Worm (Caenorhabditis elegans) whole organism, L2 larva: ENCODE measurements around the gene M163.11.
A peak's percentile ranks its signal among the peaks of the same experiment; 100 is the strongest.
"Not testable (repeated sequence)": the region's sequence is repeated elsewhere in the genome, so short reads cannot be mapped to it uniquely, and the experiment has no call there.

Experiments
- F13H6.1 ChIP-seq: sonication (generic microtip); optimal IDR thresholded peaks from 2 replicates; lab custom pipeline; 2016; ENCODE audit warnings: missing genetic modification characterization, missing compliant biosample characterization
- R02D3.7 ChIP-seq: fragments of 150-350 bp; optimal IDR thresholded peaks from 2 replicates; lab custom pipeline; 2014; ENCODE audit warnings: missing biosample characterization, missing genetic modification characterization
- Y55F3AM.14 ChIP-seq: fragments of 200-800 bp; sonication (Bioruptor generic); optimal IDR thresholded peaks from 2 replicates; lab custom pipeline; 2018; ENCODE audit warnings: mild to moderate bottlenecking, missing genetic modification characterization, missing compliant biosample characterization
- ZK546.5 ChIP-seq: sonication (generic microtip); optimal IDR thresholded peaks from 2 replicates; lab custom pipeline; 2017; ENCODE audit warnings: missing biosample characterization, missing genetic modification characterization
- alr-1 ChIP-seq: fragments of 150-350 bp; optimal IDR thresholded peaks from 2 replicates; lab custom pipeline; 2014; ENCODE audit warnings: missing biosample characterization, missing genetic modification characterization
- aly-2 ChIP-seq: fragments of 150-350 bp; optimal IDR thresholded peaks from 2 replicates; lab custom pipeline; 2014; ENCODE audit warnings: missing biosample characterization, missing genetic modification characterization
- ama-1 ChIP-seq: fragments of 150-350 bp; optimal IDR thresholded peaks from 2 replicates; lab custom pipeline; 2018; ENCODE audit warnings: inconsistent platforms
- blmp-1 ChIP-seq: sonication (generic microtip); optimal IDR thresholded peaks from 2 replicates; lab custom pipeline; 2017; ENCODE audit warnings: missing genetic modification characterization, mild to moderate bottlenecking, missing compliant biosample characterization, antibody characterized with exemption, moderate library complexity; ENCODE audit not compliant: insufficient read depth
- ceh-16 ChIP-seq: fragments of 150-350 bp; optimal IDR thresholded peaks from 2 replicates; lab custom pipeline; 2014; ENCODE audit warnings: missing biosample characterization, missing genetic modification characterization
- ceh-82 ChIP-seq: fragments of 150-350 bp; optimal IDR thresholded peaks from 2 replicates; lab custom pipeline; 2014; ENCODE audit warnings: missing biosample characterization, missing genetic modification characterization
- crh-2 ChIP-seq: sonication (generic microtip); optimal IDR thresholded peaks from 2 replicates; lab custom pipeline; 2017; ENCODE audit warnings: missing biosample characterization, missing genetic modification characterization
- dmd-4 ChIP-seq: sonication (generic microtip); optimal IDR thresholded peaks from 2 replicates; lab custom pipeline; 2017; ENCODE audit warnings: missing biosample characterization, missing genetic modification characterization
- egl-27 ChIP-seq: sonication (generic microtip); optimal IDR thresholded peaks from 3 replicates; lab custom pipeline; 2017; ENCODE audit warnings: missing biosample characterization, missing genetic modification reagents, missing genetic modification characterization
- elt-1 ChIP-seq: fragments of 150-350 bp; optimal IDR thresholded peaks from 2 replicates; lab custom pipeline; 2014; ENCODE audit warnings: missing biosample characterization, missing genetic modification characterization
- elt-3 ChIP-seq: sonication (generic microtip); optimal IDR thresholded peaks from 2 replicates; lab custom pipeline; 2017; ENCODE audit warnings: missing biosample characterization, missing genetic modification characterization
- fos-1 ChIP-seq: fragments of 150-350 bp; optimal IDR thresholded peaks from 2 replicates; lab custom pipeline; 2014; ENCODE audit warnings: missing biosample characterization, missing genetic modification characterization
- gmeb-1 ChIP-seq: fragments of 150-350 bp; optimal IDR thresholded peaks from 2 replicates; lab custom pipeline; 2014; ENCODE audit warnings: missing biosample characterization, missing genetic modification characterization
- lin-11 ChIP-seq: fragments of 150-350 bp; sonication (generic microtip); optimal IDR thresholded peaks from 2 replicates; lab custom pipeline; 2014; ENCODE audit warnings: missing biosample characterization, missing genetic modification characterization, inconsistent platforms, mixed read lengths
- lin-13 ChIP-seq: fragments of 150-350 bp; optimal IDR thresholded peaks from 2 replicates; lab custom pipeline; 2014; ENCODE audit warnings: missing biosample characterization, missing genetic modification reagents, missing genetic modification characterization
- lin-39 ChIP-seq: fragments of 150-350 bp; optimal IDR thresholded peaks from 2 replicates; lab custom pipeline; 2014; ENCODE audit warnings: missing biosample characterization, missing genetic modification reagents, missing genetic modification characterization
- lsy-2 ChIP-seq, 2 experiments: fragments of 150-350 bp in 1 of 2; sonication (generic microtip) in 1 of 2; optimal IDR thresholded peaks; 2 replicates each; lab custom pipeline; 2014 to 2017; ENCODE audit warnings: missing biosample characterization in 2 of 2, missing genetic modification characterization in 2 of 2
- mab-5 ChIP-seq: fragments of 150-350 bp; optimal IDR thresholded peaks from 2 replicates; lab custom pipeline; 2014; ENCODE audit warnings: missing biosample characterization, missing genetic modification characterization
- mbf-1 ChIP-seq: sonication (generic microtip); optimal IDR thresholded peaks from 2 replicates; lab custom pipeline; 2017; ENCODE audit warnings: missing biosample characterization, missing genetic modification characterization
- mdl-1 ChIP-seq, 2 experiments: fragments of 150-350 bp in 1 of 2; sonication (generic microtip) in 1 of 2; optimal IDR thresholded peaks; 2 replicates each; lab custom pipeline; 2017; ENCODE audit warnings: missing biosample characterization in 2 of 2, missing genetic modification characterization in 2 of 2
- nhr-10 ChIP-seq: sonication (generic microtip); optimal IDR thresholded peaks from 2 replicates; lab custom pipeline; 2017; ENCODE audit warnings: missing biosample characterization, missing genetic modification characterization
- nhr-11 ChIP-seq: fragments of 150-350 bp; optimal IDR thresholded peaks from 2 replicates; lab custom pipeline; 2014; ENCODE audit warnings: missing biosample characterization, missing genetic modification characterization
- nhr-12 ChIP-seq: fragments of 150-350 bp; optimal IDR thresholded peaks from 2 replicates; lab custom pipeline; 2014; ENCODE audit warnings: missing biosample characterization, missing genetic modification characterization
- nhr-129 ChIP-seq: fragments of 150-350 bp; optimal IDR thresholded peaks from 2 replicates; lab custom pipeline; 2014; ENCODE audit warnings: missing biosample characterization, missing genetic modification characterization
- nhr-21 ChIP-seq: fragments of 150-350 bp; optimal IDR thresholded peaks from 2 replicates; lab custom pipeline; 2014; ENCODE audit warnings: missing biosample characterization, missing genetic modification characterization
- nhr-23 ChIP-seq: fragments of 150-350 bp; optimal IDR thresholded peaks from 2 replicates; lab custom pipeline; 2014; ENCODE audit warnings: missing biosample characterization, missing genetic modification reagents, missing genetic modification characterization
- nhr-237 ChIP-seq: fragments of 150-350 bp; optimal IDR thresholded peaks from 2 replicates; lab custom pipeline; 2014; ENCODE audit warnings: missing biosample characterization, missing genetic modification characterization
- nhr-25 ChIP-seq: fragments of 150-350 bp; sonication (generic microtip); optimal IDR thresholded peaks from 3 replicates; lab custom pipeline; 2014; ENCODE audit warnings: missing biosample characterization, missing genetic modification characterization
- nhr-6 ChIP-seq: fragments of 150-350 bp; optimal IDR thresholded peaks from 2 replicates; lab custom pipeline; 2014; ENCODE audit warnings: missing biosample characterization, missing genetic modification characterization
- nhr-77 ChIP-seq: fragments of 150-350 bp; optimal IDR thresholded peaks from 2 replicates; lab custom pipeline; 2014; ENCODE audit warnings: missing biosample characterization, missing genetic modification characterization
- peb-1 ChIP-seq: fragments of 150-350 bp; optimal IDR thresholded peaks from 2 replicates; lab custom pipeline; 2014; ENCODE audit warnings: missing biosample characterization, missing genetic modification characterization
- sem-4 ChIP-seq: fragments of 150-350 bp; optimal IDR thresholded peaks from 2 replicates; lab custom pipeline; 2014; ENCODE audit warnings: missing biosample characterization, missing genetic modification reagents, missing genetic modification characterization
- skn-1 ChIP-seq: sonication (generic microtip); optimal IDR thresholded peaks from 2 replicates; lab custom pipeline; 2017; ENCODE audit warnings: missing biosample characterization, missing genetic modification characterization
- sma-9 ChIP-seq, 2 experiments: fragments of 150-350 bp in 1 of 2; sonication (generic microtip) in 1 of 2; optimal IDR thresholded peaks; 2 replicates each; lab custom pipeline; 2014 to 2016; ENCODE audit warnings: missing genetic modification characterization in 2 of 2, mild to moderate bottlenecking in 1 of 2, missing biosample characterization in 1 of 2, missing compliant biosample characterization in 1 of 2, missing genetic modification reagents in 1 of 2, moderate library complexity in 1 of 2
- snpc-4 ChIP-seq: fragments of 150-350 bp; optimal IDR thresholded peaks from 2 replicates; lab custom pipeline; 2014; ENCODE audit warnings: missing biosample characterization, missing genetic modification characterization
- unc-39 ChIP-seq: fragments of 150-350 bp; optimal IDR thresholded peaks from 2 replicates; lab custom pipeline; 2014; ENCODE audit warnings: missing biosample characterization, missing genetic modification characterization
- unc-55 ChIP-seq: fragments of 150-350 bp; sonication (generic microtip); optimal IDR thresholded peaks from 3 replicates; lab custom pipeline; 2014; ENCODE audit warnings: missing biosample characterization, missing genetic modification reagents, missing genetic modification characterization
- unc-62 ChIP-seq: fragments of 150-350 bp; optimal IDR thresholded peaks from 2 replicates; lab custom pipeline; 2014; ENCODE audit warnings: missing biosample characterization, missing genetic modification reagents, missing genetic modification characterization
- zag-1 ChIP-seq: fragments of 150-350 bp; optimal IDR thresholded peaks from 2 replicates; lab custom pipeline; 2014; ENCODE audit warnings: missing biosample characterization, missing genetic modification characterization
- ztf-1 ChIP-seq: fragments of 200-800 bp; sonication (Bioruptor generic); conservative IDR thresholded peaks from 2 replicates; pipeline ENCODE4 v1.3.6; 2022; ENCODE audit warnings: missing genetic modification characterization, missing compliant biosample characterization
- ztf-11 ChIP-seq: sonication (generic microtip); optimal IDR thresholded peaks from 2 replicates; lab custom pipeline; 2017; ENCODE audit warnings: missing biosample characterization, missing genetic modification characterization
- ztf-4 ChIP-seq: fragments of 150-350 bp; optimal IDR thresholded peaks from 2 replicates; lab custom pipeline; 2014; ENCODE audit warnings: missing biosample characterization, missing genetic modification characterization

The M163.11 gene

ce11 chrX:14523275-14523674 is 44.1 kb downstream of the M163.11 start, which contains the start of gene nspc-16:
TSS of gene nspc-16 (plus strand) at chrX:14523575.
- TF ChIP-seq Y55F3AM.14 (GFP tag; lab: Kevin White, UChicago) (no peak), lin-39 (tag; lab: Kevin White, UChicago) (no peak), skn-1 (no peak), mbf-1 (no peak), alr-1 (tag; lab: Kevin White, UChicago) (no peak), ztf-1 (GFP tag; lab: Robert Waterston, UW) (no peak), peb-1 (tag; lab: Kevin White, UChicago) (no peak), nhr-25 (tag; lab: Kevin White, UChicago) (no peak), nhr-129 (no peak), ama-1 (lab: Kevin White, UChicago) (no peak)

- TF ChIP-seq nhr-25 (tag; lab: Kevin White, UChicago); ama-1 (lab: Kevin White, UChicago); nhr-23 (tag; lab: Kevin White, UChicago): not testable (repeated sequence)
- TF ChIP-seq, all 48 proteins: peak for 0; not testable (repeated sequence) for 48
Observed at ce11 chrX:14525081-14525324, 45.8 kb downstream of the M163.11 start, which contains the start of gene nspc-17. TSS of gene nspc-17 (minus strand) at chrX:14525181.

- TF ChIP-seq R02D3.7 (tag; lab: Kevin White, UChicago) = peak; percentile 83
- TF ChIP-seq ztf-4 (tag; lab: Kevin White, UChicago) = peak; percentile 99
- peak; percentile 98 for TF ChIP-seq lin-11 (tag; lab: Kevin White, UChicago)
- peak; percentile 97 for TF ChIP-seq lsy-2 (tag; optimal IDR thresholded peaks at IDR 0.05; lab: Kevin White, UChicago)
- TF ChIP-seq nhr-23 (tag; lab: Kevin White, UChicago) = no peak
- TF ChIP-seq mab-5 (tag; lab: Kevin White, UChicago) = peak; percentile 99
- peak; percentile 81 for TF ChIP-seq nhr-11 (tag; lab: Kevin White, UChicago)
- TF ChIP-seq nhr-21 (tag; lab: Kevin White, UChicago) = peak; percentile 100
- TF ChIP-seq crh-2 (tag; lab: Kevin White, UChicago) = peak; percentile 100
- TF ChIP-seq gmeb-1 (tag; lab: Kevin White, UChicago) = peak; percentile 94
- peak; percentile 99 for TF ChIP-seq sma-9 (GFP tag; optimal IDR thresholded peaks at IDR 0.05; lab: Kevin White, UChicago)
- no peak for TF ChIP-seq sma-9 (tag; optimal IDR thresholded peaks at IDR 0.05; lab: Kevin White, UChicago)
- no peak for TF ChIP-seq elt-1
- TF ChIP-seq unc-39 (tag; lab: Kevin White, UChicago) = peak; percentile 79
- TF ChIP-seq unc-55 (GFP tag; lab: Kevin White, UChicago) = peak; percentile 99
- peak; percentile 85 for TF ChIP-seq skn-1
- peak; percentile 74 for TF ChIP-seq dmd-4
- TF ChIP-seq aly-2 (tag; lab: Kevin White, UChicago) = peak; percentile 97
- TF ChIP-seq snpc-4 (tag; lab: Kevin White, UChicago) = peak; percentile 92
- peak; percentile 99 for TF ChIP-seq nhr-6
- peak; percentile 99 for TF ChIP-seq F13H6.1
- peak; percentile 98 for TF ChIP-seq nhr-237
- TF ChIP-seq lin-13 (GFP tag; lab: Kevin White, UChicago) = peak; percentile 99
- peak; percentile 98 for TF ChIP-seq nhr-10 (tag; lab: Kevin White, UChicago)
- TF ChIP-seq nhr-77 = peak; percentile 99
- TF ChIP-seq ceh-82 = peak; percentile 100
- TF ChIP-seq ama-1 (lab: Kevin White, UChicago) = peak; percentile 69
- peak; percentile 80 for TF ChIP-seq nhr-12 (tag; lab: Kevin White, UChicago)
- peak; percentile 87 for TF ChIP-seq blmp-1 (tag; lab: Kevin White, UChicago)
- peak; percentile 100 for TF ChIP-seq nhr-129
- no peak for TF ChIP-seq ztf-1 (GFP tag; lab: Robert Waterston, UW)
- TF ChIP-seq ceh-16 (tag; lab: Kevin White, UChicago) = peak; percentile 97
- peak; percentile 82 for TF ChIP-seq ztf-11
- TF ChIP-seq Y55F3AM.14 (GFP tag; lab: Kevin White, UChicago) = peak; percentile 98
- no peak for TF ChIP-seq peb-1 (tag; lab: Kevin White, UChicago)
- peak; percentile 96 to 97 for TF ChIP-seq mdl-1 (tag; optimal IDR thresholded peaks at IDR 0.05; lab: Kevin White, UChicago)
- peak; percentile 99 for TF ChIP-seq zag-1 (tag; lab: Kevin White, UChicago)
- TF ChIP-seq alr-1 (tag; lab: Kevin White, UChicago) = no peak
- TF ChIP-seq egl-27 (tag; lab: Kevin White, UChicago) = peak; percentile 98
- peak; percentile 91 for TF ChIP-seq elt-3 (tag; lab: Kevin White, UChicago)
- peak; percentile 99 for TF ChIP-seq fos-1 (tag; lab: Kevin White, UChicago)
- TF ChIP-seq ZK546.5 (tag; lab: Kevin White, UChicago) = peak; percentile 88
- peak; percentile 79 for TF ChIP-seq mbf-1
- TF ChIP-seq unc-62 (GFP tag; lab: Kevin White, UChicago) = peak; percentile 99
- peak; percentile 99 for TF ChIP-seq sem-4
- peak; percentile 99 for TF ChIP-seq nhr-25 (tag; lab: Kevin White, UChicago)
Observed at ce11 chrX:14525325-14526305, 46.4 kb downstream of the M163.11 start.
